Fruit fly (Drosophila melanogaster) whole organism, embryonic: Measurements from ENCODE around the gene Mlc1.

Experiments used
- Atf6 ChIP-seq: fragments of 200-800 bp; sonication (Bioruptor generic); IDR thresholded peaks from 2 replicates; pipeline ENCODE4 v1.3.6; 2022; ENCODE audit warnings: missing biosample characterization, missing genetic modification characterization
- CG10274 ChIP-seq: fragments of 200-800 bp; sonication (Bioruptor generic); optimal IDR thresholded peaks from 3 replicates; lab custom pipeline; 2017; ENCODE audit warnings: missing biosample characterization, mild to moderate bottlenecking, missing genetic modification characterization
- CG10431 ChIP-seq: fragments of 200-800 bp; sonication (Bioruptor generic); optimal IDR thresholded peaks from 3 replicates; lab custom pipeline; 2018; ENCODE audit warnings: missing biosample characterization, mild to moderate bottlenecking, missing genetic modification characterization
- CG11456 ChIP-seq: fragments of 200-800 bp; sonication (Bioruptor generic); IDR thresholded peaks from 3 replicates; pipeline ENCODE4 v1.3.6; 2022; ENCODE audit warnings: missing biosample characterization, missing genetic modification characterization
- CG12219 ChIP-seq: fragments of 200-800 bp; sonication (Bioruptor generic); optimal IDR thresholded peaks from 3 replicates; lab custom pipeline; 2018; ENCODE audit warnings: missing biosample characterization, mild to moderate bottlenecking, missing genetic modification characterization
- CG14050 ChIP-seq: fragments of 200-800 bp; sonication (Bioruptor generic); IDR thresholded peaks from 3 replicates; pipeline ENCODE4 v1.3.6; 2022; ENCODE audit warnings: missing biosample characterization, missing genetic modification characterization
- CG17912 ChIP-seq: fragments of 200-800 bp; sonication (Bioruptor generic); optimal IDR thresholded peaks from 2 replicates; lab custom pipeline; 2018; ENCODE audit warnings: missing biosample characterization, mild to moderate bottlenecking, missing genetic modification characterization
- CG18599 ChIP-seq: fragments of 200-800 bp; sonication (Bioruptor generic); optimal IDR thresholded peaks from 3 replicates; lab custom pipeline; 2017; ENCODE audit warnings: missing biosample characterization, missing genetic modification characterization, mild to moderate bottlenecking, moderate library complexity, missing genetic modification reagents
- CG18764 ChIP-seq: fragments of 200-800 bp; sonication (Bioruptor generic); optimal IDR thresholded peaks from 3 replicates; lab custom pipeline; 2016; ENCODE audit warnings: missing biosample characterization, missing genetic modification characterization
- CG30020 ChIP-seq: fragments of 200-800 bp; optimal IDR thresholded peaks from 2 replicates; lab custom pipeline; 2019; ENCODE audit warnings: missing biosample characterization, mild to moderate bottlenecking, missing genetic modification characterization, moderate library complexity
- CG31441 ChIP-seq: fragments of 200-800 bp; sonication (Bioruptor generic); IDR thresholded peaks from 2 replicates; pipeline ENCODE4 v1.3.6; 2022; ENCODE audit warnings: missing biosample characterization, missing genetic modification characterization
- CG32532 ChIP-seq: fragments of 200-800 bp; sonication (Bioruptor generic); IDR thresholded peaks from 2 replicates; pipeline ENCODE4 v1.3.6; 2022; ENCODE audit warnings: missing biosample characterization, missing genetic modification characterization
- CG32767 ChIP-seq: fragments of 200-800 bp; sonication (Bioruptor generic); IDR thresholded peaks from 2 replicates; pipeline ENCODE4 v1.3.6; 2022; ENCODE audit warnings: missing biosample characterization, missing genetic modification characterization
- CG34224 ChIP-seq: fragments of 200-800 bp; sonication (Bioruptor generic); IDR thresholded peaks from 3 replicates; pipeline ENCODE4 v1.3.6; 2022; ENCODE audit warnings: missing biosample characterization, missing genetic modification characterization; ENCODE audit not compliant: partially characterized antibody
- CG34376 ChIP-seq: fragments of 200-800 bp; sonication (Bioruptor generic); optimal IDR thresholded peaks from 2 replicates; lab custom pipeline; 2018; ENCODE audit warnings: missing biosample characterization, mild to moderate bottlenecking, missing genetic modification characterization
- CG34422 ChIP-seq: fragments of 200-800 bp; sonication (Bioruptor generic); IDR thresholded peaks from 3 replicates; pipeline ENCODE4 v1.3.6; 2022; ENCODE audit warnings: missing biosample characterization, missing genetic modification characterization
- CG5245 ChIP-seq: fragments of 200-800 bp; sonication (Bioruptor generic); optimal IDR thresholded peaks from 3 replicates; lab custom pipeline; 2016; ENCODE audit warnings: missing biosample characterization, missing genetic modification characterization
- CG6854 ChIP-seq: fragments of 200-800 bp; sonication (Bioruptor generic); optimal IDR thresholded peaks from 3 replicates; lab custom pipeline; 2017; ENCODE audit warnings: missing biosample characterization, mild to moderate bottlenecking, missing genetic modification characterization
- CG7786 ChIP-seq: fragments of 200-800 bp; sonication (Bioruptor generic); optimal IDR thresholded peaks from 2 replicates; lab custom pipeline; 2016; ENCODE audit warnings: missing biosample characterization, missing genetic modification characterization
- CG8089 ChIP-seq: fragments of 200-800 bp; sonication (Bioruptor generic); optimal IDR thresholded peaks from 3 replicates; lab custom pipeline; 2016; ENCODE audit warnings: missing biosample characterization, missing genetic modification characterization
- CG8478 ChIP-seq: fragments of >200 bp; optimal IDR thresholded peaks from 2 replicates; lab custom pipeline; 2018
- CG9609 ChIP-seq: fragments of 200-800 bp; sonication (Bioruptor generic); optimal IDR thresholded peaks from 3 replicates; lab custom pipeline; 2016; ENCODE audit warnings: missing biosample characterization, missing genetic modification characterization
- CG9876 ChIP-seq: fragments of 200-800 bp; sonication (Bioruptor generic); optimal IDR thresholded peaks from 2 replicates; lab custom pipeline; 2016; ENCODE audit warnings: missing biosample characterization, missing genetic modification characterization
- CTCF ChIP-seq: fragments of 200-800 bp; sonication (Bioruptor generic); optimal IDR thresholded peaks from 2 replicates; lab custom pipeline; 2017; ENCODE audit warnings: missing biosample characterization, mild to moderate bottlenecking, missing genetic modification characterization, moderate library complexity
- Deaf1 ChIP-seq: fragments of 200-800 bp; optimal IDR thresholded peaks from 3 replicates; lab custom pipeline; 2019; ENCODE audit warnings: missing biosample characterization, mild to moderate bottlenecking, missing genetic modification characterization, moderate library complexity
- Dek ChIP-seq: fragments of 200-800 bp; sonication (Bioruptor generic); optimal IDR thresholded peaks from 3 replicates; lab custom pipeline; 2019; ENCODE audit warnings: missing biosample characterization, mild to moderate bottlenecking, missing genetic modification characterization, moderate library complexity
- Doc3 ChIP-seq: fragments of 200-800 bp; sonication (Bioruptor generic); IDR thresholded peaks from 3 replicates; pipeline ENCODE4 v1.3.6; 2022; ENCODE audit warnings: missing biosample characterization, missing genetic modification characterization; ENCODE audit not compliant: partially characterized antibody
- Dref ChIP-seq: fragments of 200-800 bp; sonication (Bioruptor generic); IDR thresholded peaks from 2 replicates; pipeline ENCODE4 v1.3.6; 2022; ENCODE audit warnings: missing biosample characterization, missing genetic modification characterization
- HLH54F ChIP-seq: fragments of 200-800 bp; sonication (Bioruptor generic); optimal IDR thresholded peaks from 3 replicates; lab custom pipeline; 2016; ENCODE audit warnings: missing biosample characterization, missing genetic modification characterization
- Hmr ChIP-seq: fragments of 200-800 bp; sonication (Bioruptor generic); optimal IDR thresholded peaks from 3 replicates; lab custom pipeline; 2017; ENCODE audit warnings: mild to moderate bottlenecking, missing biosample characterization, missing genetic modification reagents, missing genetic modification characterization
- NFAT ChIP-seq: fragments of 200-800 bp; sonication (Bioruptor generic); IDR thresholded peaks from 2 replicates; pipeline ENCODE4 v1.3.6; 2022; ENCODE audit warnings: missing biosample characterization, missing genetic modification characterization
- Rx ChIP-seq: fragments of 200-800 bp; sonication (Bioruptor generic); IDR thresholded peaks from 2 replicates; pipeline ENCODE4 v1.3.6; 2022; ENCODE audit warnings: missing biosample characterization, missing genetic modification characterization
- TFAM ChIP-seq: fragments of 200-800 bp; sonication (Bioruptor generic); optimal IDR thresholded peaks from 2 replicates; lab custom pipeline; 2017; ENCODE audit warnings: missing biosample characterization, missing genetic modification characterization, inconsistent platforms
- bcd ChIP-seq: fragments of 200-800 bp; sonication (Bioruptor generic); optimal IDR thresholded peaks from 2 replicates; lab custom pipeline; 2017; ENCODE audit warnings: missing biosample characterization, mild to moderate bottlenecking, missing genetic modification characterization
- caup ChIP-seq: fragments of 200-800 bp; sonication (Bioruptor generic); optimal IDR thresholded peaks from 3 replicates; lab custom pipeline; 2017; ENCODE audit warnings: missing biosample characterization, mild to moderate bottlenecking, missing genetic modification characterization, moderate library complexity; ENCODE audit not compliant: severe bottlenecking
- cg ChIP-seq: fragments of 200-800 bp; sonication (Bioruptor generic); optimal IDR thresholded peaks from 3 replicates; lab custom pipeline; 2019; ENCODE audit warnings: missing biosample characterization, mild to moderate bottlenecking, missing genetic modification characterization, moderate library complexity
- chinmo ChIP-seq: fragments of 200-800 bp; sonication (Bioruptor generic); IDR thresholded peaks from 4 replicates; pipeline ENCODE4 v1.3.6; 2022; ENCODE audit warnings: missing biosample characterization, missing genetic modification characterization; ENCODE audit not compliant: partially characterized antibody
- crol ChIP-seq: fragments of 200-800 bp; sonication (Bioruptor generic); IDR thresholded peaks from 2 replicates; pipeline ENCODE4 v1.3.6; 2022; ENCODE audit warnings: missing biosample characterization, missing genetic modification characterization
- dan ChIP-seq: fragments of 200-800 bp; sonication (Bioruptor generic); IDR thresholded peaks from 2 replicates; pipeline ENCODE4 v1.3.6; 2022; ENCODE audit warnings: missing biosample characterization, missing genetic modification characterization
- ewg ChIP-seq: fragments of 200-800 bp; sonication (Bioruptor generic); optimal IDR thresholded peaks from 3 replicates; lab custom pipeline; 2017; ENCODE audit warnings: mild to moderate bottlenecking, missing biosample characterization, missing genetic modification reagents, missing genetic modification characterization
- fd64A ChIP-seq: fragments of 200-800 bp; sonication (Bioruptor generic); optimal IDR thresholded peaks from 3 replicates; lab custom pipeline; 2018; ENCODE audit warnings: missing biosample characterization, mild to moderate bottlenecking, missing genetic modification characterization
- insv ChIP-seq, 2 experiments: fragments of 200-800 bp; sonication (Bioruptor generic); optimal IDR thresholded peaks; 3 replicates each; lab custom pipeline; 2016 to 2018; ENCODE audit warnings: missing biosample characterization in 2 of 2, missing genetic modification characterization in 2 of 2
- nerfin-1 ChIP-seq: fragments of 200-800 bp; sonication (Bioruptor generic); optimal IDR thresholded peaks from 3 replicates; lab custom pipeline; 2019; ENCODE audit warnings: missing biosample characterization, mild to moderate bottlenecking, missing genetic modification characterization, moderate library complexity
- nmo ChIP-seq: fragments of 200-800 bp; sonication (Bioruptor generic); optimal IDR thresholded peaks from 2 replicates; lab custom pipeline; 2018; ENCODE audit warnings: missing biosample characterization, mild to moderate bottlenecking, missing genetic modification characterization, moderate library complexity
- pho ChIP-seq: fragments of 200-800 bp; sonication (Bioruptor generic); optimal IDR thresholded peaks from 2 replicates; lab custom pipeline; 2016; ENCODE audit warnings: missing biosample characterization, missing genetic modification characterization
- rib ChIP-seq: fragments of 200-800 bp; sonication (Bioruptor generic); IDR thresholded peaks from 2 replicates; pipeline ENCODE4 v1.3.6; 2022; ENCODE audit warnings: missing biosample characterization, missing genetic modification characterization
- scrt ChIP-seq: fragments of 200-800 bp; sonication (Bioruptor generic); optimal IDR thresholded peaks from 2 replicates; lab custom pipeline; 2018; ENCODE audit warnings: missing biosample characterization, mild to moderate bottlenecking, missing genetic modification characterization, moderate library complexity
- sug ChIP-seq: fragments of 200-800 bp; optimal IDR thresholded peaks from 2 replicates; lab custom pipeline; 2019; ENCODE audit warnings: missing biosample characterization, mild to moderate bottlenecking, missing genetic modification characterization, moderate library complexity
- unc-4 ChIP-seq: fragments of 200-800 bp; sonication (Bioruptor generic); IDR thresholded peaks from 2 replicates; pipeline ENCODE4 v1.3.6; 2022; ENCODE audit warnings: missing biosample characterization, missing genetic modification characterization; ENCODE audit not compliant: partially characterized antibody

The Mlc1 gene

DNA sequence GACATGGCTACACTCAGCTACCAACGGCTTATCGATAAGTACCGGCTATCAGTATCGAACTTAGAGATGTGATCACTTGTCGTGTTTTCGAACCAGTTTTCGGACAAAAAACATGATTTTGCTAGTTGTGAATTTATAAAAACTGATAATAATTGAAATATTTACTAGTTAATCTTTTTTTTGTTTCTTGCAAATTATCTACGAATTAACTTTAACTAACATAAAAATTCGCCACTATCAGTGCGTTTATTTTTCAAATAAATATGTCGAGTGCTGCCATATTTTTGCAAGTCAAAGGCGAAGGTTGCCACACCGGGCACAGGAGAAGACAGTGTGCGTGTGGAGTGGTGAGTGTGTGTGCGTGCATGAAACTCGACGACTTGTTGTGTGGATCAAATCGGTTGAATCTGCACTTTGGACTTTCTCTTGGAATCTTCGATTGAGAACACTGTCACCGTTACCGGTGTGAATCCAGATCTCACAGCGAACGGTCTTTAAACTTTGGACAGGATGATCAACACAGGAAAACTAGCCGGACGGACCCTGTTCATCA is 17.3 kb upstream of the Mlc1 start, which contains the start of gene Hsdl2 (continued):
- TF ChIP-seq NFAT (GFP tag; lab: Robert Waterston, UW): peak; percentile 27; the same call in 1 of the 2 replicates
- no peak for TF ChIP-seq CG5245
- TF ChIP-seq CG17912 (GFP tag; lab: Kevin White, UChicago): no peak
- TF ChIP-seq bcd (GFP tag; lab: Kevin White, UChicago): no peak
- no peak for TF ChIP-seq CG18764 (GFP tag; lab: Kevin White, UChicago)
- peak; percentile 7 for TF ChIP-seq CG7786 (GFP tag; lab: Kevin White, UChicago)
- peak; percentile 1 for TF ChIP-seq CG9609 (GFP tag; lab: Kevin White, UChicago)
- no peak for TF ChIP-seq CG6854 (GFP tag; lab: Kevin White, UChicago)
- peak; percentile 38 for TF ChIP-seq nmo (GFP tag; lab: Kevin White, UChicago)
- peak; percentile 72 for TF ChIP-seq CG34224
- TF ChIP-seq Dref: peak; percentile 78
- TF ChIP-seq Rx: peak; percentile 41; the same call in 1 of the 2 replicates
- TF ChIP-seq CG9876 (GFP tag; lab: Kevin White, UChicago): no peak

DNA sequence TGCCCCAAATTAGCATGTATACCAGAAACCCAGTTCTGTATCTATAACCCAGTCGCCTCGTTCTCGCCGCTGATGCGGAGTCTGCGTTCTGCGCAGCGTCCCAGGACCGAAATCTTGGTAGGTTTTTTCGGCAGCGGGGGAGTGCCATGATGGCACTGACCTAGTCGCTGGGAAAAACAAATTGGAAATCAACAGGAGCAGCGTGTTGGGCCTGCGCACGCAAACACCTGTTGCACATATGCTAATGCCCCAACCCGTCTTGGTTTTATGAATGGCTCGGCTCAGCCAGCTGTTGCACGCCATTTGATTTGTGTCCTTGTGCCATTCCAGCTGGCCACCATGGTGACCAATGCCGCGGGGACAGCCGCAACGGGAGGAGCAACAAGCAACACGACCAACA is 2.9 kb upstream of the Mlc1 start:
- TF ChIP-seq CG34376 (no peak), CG11456 (0 out of 3 replicates have a peak, but pooled peaks have one; percentile 17), CG34422 (peak; percentile 80; the same call in 2 of the 3 replicates), insv (GFP tag; optimal IDR thresholded peaks at IDR 0.05; lab: Kevin White, UChicago) (no peak), chinmo (GFP tag; lab: Robert Waterston, UW) (0 out of 4 replicates have a peak, but pooled peaks have one; percentile 30), scrt (peak; percentile 100), CG32767 (GFP tag; lab: Robert Waterston, UW) (peak; percentile 27; the same call in 1 of the 2 replicates), pho (GFP tag; lab: Kevin White, UChicago) (no peak), CG18599 (peak; percentile 1), TFAM (no peak), caup (GFP tag; lab: Kevin White, UChicago) (no peak), crol (0 out of 2 replicates have a peak, but pooled peaks have one; percentile 16), CG10274 (no peak), CG8478 (lab: Kevin White, UChicago) (peak; percentile 7), CG17912 (GFP tag; lab: Kevin White, UChicago) (no peak), ewg (GFP tag; lab: Kevin White, UChicago) (peak; percentile 87), Dek (no peak)

DNA sequence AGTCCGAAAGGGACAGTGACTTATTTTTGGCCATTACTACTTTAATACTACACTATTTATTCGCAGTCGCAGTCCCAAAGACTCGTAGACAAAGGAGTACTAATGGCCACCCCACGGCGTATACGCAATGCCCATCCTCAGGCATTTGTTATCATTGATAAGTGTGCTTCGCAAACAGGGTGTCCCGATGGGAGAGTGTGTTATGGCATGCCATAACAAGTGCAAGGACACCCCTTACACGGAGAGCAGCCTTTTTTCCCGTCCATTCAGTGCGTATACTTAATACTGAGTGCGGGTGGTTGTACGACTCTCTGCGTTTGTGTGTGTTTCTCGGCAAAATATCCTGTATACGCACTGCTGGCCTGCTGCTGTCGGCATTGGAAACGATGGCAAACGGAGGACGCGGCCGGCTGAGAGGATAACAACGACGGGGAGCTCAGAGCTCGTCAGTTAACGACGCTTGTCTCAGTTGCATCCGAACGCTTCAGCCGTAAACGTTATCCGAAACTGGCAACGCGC is 2.1 kb upstream of the Mlc1 start, which contains the start of gene unc80:
Gene unc80 (plus strand): TSS at position 469 of the 519 bp plus-strand sequence.
- TF ChIP-seq dan (no peak), Hmr (peak; percentile 59), Atf6 (0 out of 2 replicates have a peak, but pooled peaks have one; percentile 21), CG12219 (GFP tag; lab: Kevin White, UChicago) (no peak), CG31441 (GFP tag; lab: Robert Waterston, UW) (no peak), cg (no peak), unc-4 (no peak), CG8089 (GFP tag; lab: Kevin White, UChicago) (no peak), CG14050 (GFP tag; lab: Robert Waterston, UW) (0 out of 3 replicates have a peak, but pooled peaks have one; percentile 18), nerfin-1 (tag; lab: Kevin White, UChicago) (no peak), CTCF (GFP tag; lab: Kevin White, UChicago) (no peak), Doc3 (GFP tag; lab: Robert Waterston, UW) (no peak), scrt (peak; percentile 19), rib (GFP tag; lab: Robert Waterston, UW) (no peak), sug (tag; lab: Kevin White, UChicago) (no peak), CG10431 (GFP tag; lab: Kevin White, UChicago) (no peak), CG5245 (no peak), HLH54F (GFP tag; lab: Kevin White, UChicago) (no peak), Deaf1 (peak; percentile 84), fd64A (GFP tag; lab: Kevin White, UChicago) (no peak), CG30020 (tag; lab: Kevin White, UChicago) (no peak), CG32532 (GFP tag; lab: Robert Waterston, UW) (peak; percentile 51; the same call in 1 of the 2 replicates)
